Fruit fly (Drosophila melanogaster) whole organism, pupa: Measurements from ENCODE around the gene Gdap1.

Experiments
- CG10348 ChIP-seq: fragments of 200-800 bp; sonication (Bioruptor generic); IDR thresholded peaks from 2 replicates; pipeline ENCODE4 v1.3.6; 2022; ENCODE audit warnings: missing biosample characterization, missing genetic modification characterization
- CG12605 ChIP-seq: fragments of 200-800 bp; sonication (Bioruptor generic); IDR thresholded peaks from 2 replicates; pipeline ENCODE4 v1.3.6; 2022; ENCODE audit warnings: missing biosample characterization, missing genetic modification characterization
- CG13204 ChIP-seq: fragments of 200-800 bp; sonication (Bioruptor generic); optimal IDR thresholded peaks from 2 replicates; lab custom pipeline; 2018; ENCODE audit warnings: missing biosample characterization, mild to moderate bottlenecking, missing genetic modification characterization, moderate library complexity
- CG14655 ChIP-seq: fragments of 200-800 bp; sonication (Bioruptor generic); optimal IDR thresholded peaks from 3 replicates; lab custom pipeline; 2017; ENCODE audit warnings: mild to moderate bottlenecking, missing biosample characterization, missing genetic modification reagents, missing genetic modification characterization
- CG15710 ChIP-seq: fragments of 200-800 bp; sonication (Bioruptor generic); optimal IDR thresholded peaks from 2 replicates; lab custom pipeline; 2018; ENCODE audit warnings: missing biosample characterization, mild to moderate bottlenecking, missing genetic modification characterization, moderate library complexity
- CG17806 ChIP-seq: fragments of 200-800 bp; sonication (Bioruptor generic); optimal IDR thresholded peaks from 2 replicates; lab custom pipeline; 2018; ENCODE audit warnings: missing biosample characterization, mild to moderate bottlenecking, missing genetic modification characterization, moderate library complexity
- CG32121 ChIP-seq: fragments of 200-800 bp; sonication (Bioruptor generic); IDR thresholded peaks from 2 replicates; pipeline ENCODE4 v1.3.6; 2022; ENCODE audit warnings: missing biosample characterization, missing genetic modification characterization
- CG34367 ChIP-seq: fragments of 200-800 bp; sonication (Bioruptor generic); optimal IDR thresholded peaks from 2 replicates; lab custom pipeline; 2018; ENCODE audit warnings: missing biosample characterization, mild to moderate bottlenecking, missing genetic modification characterization
- CG4496 ChIP-seq: fragments of 200-800 bp; sonication (Bioruptor generic); IDR thresholded peaks from 3 replicates; pipeline ENCODE4 v1.3.6; 2022; ENCODE audit warnings: missing biosample characterization, missing genetic modification characterization
- CG8159 ChIP-seq: fragments of 200-800 bp; sonication (Bioruptor generic); optimal IDR thresholded peaks from 3 replicates; lab custom pipeline; 2018; ENCODE audit warnings: missing biosample characterization, mild to moderate bottlenecking, missing genetic modification characterization, moderate library complexity
- CG8301 ChIP-seq: fragments of 200-800 bp; sonication (Bioruptor generic); optimal IDR thresholded peaks from 2 replicates; lab custom pipeline; 2018; ENCODE audit warnings: missing biosample characterization, mild to moderate bottlenecking, missing genetic modification characterization
- CG9948 ChIP-seq: fragments of 200-800 bp; sonication (Bioruptor generic); optimal IDR thresholded peaks from 2 replicates; lab custom pipeline; 2018; ENCODE audit warnings: missing biosample characterization, mild to moderate bottlenecking, missing genetic modification characterization, moderate library complexity
- D1 ChIP-seq: fragments of 200-800 bp; sonication (Bioruptor generic); optimal IDR thresholded peaks from 2 replicates; lab custom pipeline; 2018; ENCODE audit warnings: missing biosample characterization, mild to moderate bottlenecking, missing genetic modification characterization, moderate library complexity
- EcR ChIP-seq: fragments of 200-800 bp; sonication (Bioruptor generic); optimal IDR thresholded peaks from 3 replicates; lab custom pipeline; 2019; ENCODE audit warnings: missing biosample characterization, missing genetic modification characterization, mild to moderate bottlenecking, moderate library complexity, missing genetic modification reagents
- Ets98B ChIP-seq: fragments of 200-800 bp; sonication (Bioruptor generic); IDR thresholded peaks from 2 replicates; pipeline ENCODE4 v1.3.6; 2022; ENCODE audit warnings: missing biosample characterization, missing genetic modification characterization
- Pif1A ChIP-seq: fragments of 200-800 bp; sonication (Bioruptor generic); optimal IDR thresholded peaks from 3 replicates; lab custom pipeline; 2016; ENCODE audit warnings: missing biosample characterization, missing genetic modification characterization
- Pif1B ChIP-seq: fragments of 200-800 bp; sonication (Bioruptor generic); optimal IDR thresholded peaks from 3 replicates; lab custom pipeline; 2016; ENCODE audit warnings: missing biosample characterization, missing genetic modification characterization
- Snoo ChIP-seq: fragments of 200-800 bp; sonication (Bioruptor generic); optimal IDR thresholded peaks from 3 replicates; lab custom pipeline; 2017; ENCODE audit warnings: missing biosample characterization, mild to moderate bottlenecking, missing genetic modification characterization, inconsistent platforms
- fd96Ca ChIP-seq: fragments of 200-800 bp; sonication (Bioruptor generic); IDR thresholded peaks from 3 replicates; pipeline ENCODE4 v1.3.6; 2022; ENCODE audit warnings: missing biosample characterization, missing genetic modification characterization
- gl ChIP-seq: fragments of 200-800 bp; sonication (Bioruptor generic); optimal IDR thresholded peaks from 2 replicates; lab custom pipeline; 2018; ENCODE audit warnings: missing biosample characterization, mild to moderate bottlenecking, missing genetic modification characterization
- rn ChIP-seq: fragments of 200-800 bp; sonication (Bioruptor generic); IDR thresholded peaks from 2 replicates; pipeline ENCODE4 v1.3.6; 2022; ENCODE audit warnings: missing biosample characterization, missing genetic modification characterization

Gdap1 gene

dm6 chr3L:5141380-5142101 is at the start of gene Gdap1, which contains the start of gene Dhrs4:
Gdap1 (plus strand) TSS chr3L:5141953.
Dhrs4 (minus strand) TSS chr3L:5141646.
- TF ChIP-seq CG12605 (GFP tag; lab: Robert Waterston, UW) (no peak), CG8301 (no peak), fd96Ca (GFP tag; lab: Robert Waterston, UW) (0 out of 3 replicates have a peak, but pooled peaks have one; percentile 30), Snoo (peak; percentile 9), CG32121 (GFP tag; lab: Robert Waterston, UW) (no peak), rn (GFP tag; lab: Robert Waterston, UW) (no peak), CG10348 (GFP tag; lab: Robert Waterston, UW) (no peak), CG17806 (no peak), CG8159 (no peak), CG15710 (tag; lab: Kevin White, UChicago) (no peak), gl (tag; lab: Kevin White, UChicago) (peak; percentile 69), D1 (tag; lab: Kevin White, UChicago) (no peak), Ets98B (0 out of 2 replicates have a peak, but pooled peaks have one; percentile 18), CG4496 (no peak), Pif1B (no peak), CG13204 (no peak), Pif1A (no peak), CG9948 (no peak), CG34367 (tag; lab: Kevin White, UChicago) (no peak), CG14655 (GFP tag; lab: Kevin White, UChicago) (no peak), EcR (GFP tag; lab: Kevin White, UChicago) (no peak)

DNA sequence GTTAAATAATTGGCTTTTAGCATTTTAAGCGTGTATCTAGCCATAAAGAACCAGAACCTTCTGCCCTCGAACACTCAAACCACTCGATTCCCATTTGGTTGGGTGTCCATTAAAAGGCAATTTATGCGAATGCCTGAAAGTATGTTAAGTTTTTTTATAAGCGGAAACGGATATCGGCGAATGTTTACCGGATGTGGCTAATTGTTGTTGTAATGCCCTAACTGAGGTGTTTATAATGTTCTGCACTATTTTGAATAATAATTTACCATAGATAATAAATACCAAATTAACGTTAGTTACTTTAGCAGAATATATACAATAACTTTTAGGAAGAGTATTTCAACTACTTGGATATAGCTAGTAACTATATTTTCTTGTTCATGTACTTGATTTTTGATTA is 45.1 kb upstream of the Gdap1 start:
- TF ChIP-seq CG32121 (GFP tag; lab: Robert Waterston, UW) (no peak), D1 (tag; lab: Kevin White, UChicago) (no peak), Pif1A (peak; percentile 37), CG17806 (no peak), CG34367 (tag; lab: Kevin White, UChicago) (peak; percentile 52), rn (GFP tag; lab: Robert Waterston, UW) (no peak), Ets98B (no peak), EcR (GFP tag; lab: Kevin White, UChicago) (no peak), CG8301 (peak; percentile 2), Pif1B (no peak), gl (tag; lab: Kevin White, UChicago) (no peak), CG8159 (peak; percentile 13), fd96Ca (GFP tag; lab: Robert Waterston, UW) (no peak), CG14655 (GFP tag; lab: Kevin White, UChicago) (peak; percentile 12), CG12605 (GFP tag; lab: Robert Waterston, UW) (peak; percentile 33; the same call in 1 of the 2 replicates), CG10348 (GFP tag; lab: Robert Waterston, UW) (no peak), CG9948 (no peak), CG13204 (no peak), Snoo (no peak), CG15710 (tag; lab: Kevin White, UChicago) (no peak), CG4496 (peak; percentile 62; the same call in 2 of the 3 replicates)

DNA sequence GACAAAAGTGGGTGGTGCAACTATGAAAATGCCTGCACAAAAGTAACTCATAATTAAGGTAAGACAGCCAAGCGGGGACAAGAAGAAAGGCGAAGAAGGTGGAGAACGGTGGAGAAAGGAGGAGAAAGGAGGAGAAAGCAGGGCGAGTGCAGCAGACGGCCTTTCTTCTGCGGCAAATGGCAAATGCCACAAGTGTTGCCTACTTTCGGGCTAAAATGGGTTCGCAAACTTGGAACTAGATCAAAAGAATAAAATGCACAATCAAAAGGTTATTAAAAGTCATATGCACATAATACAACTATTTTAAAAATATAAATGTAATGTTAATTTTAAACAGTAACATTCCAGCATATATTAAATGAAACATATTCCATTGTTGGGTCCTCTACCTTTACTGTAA is 39.7 kb upstream of the Gdap1 start:
- TF ChIP-seq fd96Ca (GFP tag; lab: Robert Waterston, UW) (no peak), CG4496 (no peak), CG8159 (no peak), CG10348 (GFP tag; lab: Robert Waterston, UW) (no peak), D1 (tag; lab: Kevin White, UChicago) (no peak), CG9948 (no peak), rn (GFP tag; lab: Robert Waterston, UW) (no peak), Pif1B (no peak), CG12605 (GFP tag; lab: Robert Waterston, UW) (no peak), CG32121 (GFP tag; lab: Robert Waterston, UW) (no peak), Snoo (no peak), gl (tag; lab: Kevin White, UChicago) (no peak), Pif1A (no peak), CG13204 (no peak), Ets98B (no peak), CG17806 (no peak), CG8301 (no peak), CG14655 (GFP tag; lab: Kevin White, UChicago) (no peak), CG34367 (tag; lab: Kevin White, UChicago) (no peak)

DNA sequence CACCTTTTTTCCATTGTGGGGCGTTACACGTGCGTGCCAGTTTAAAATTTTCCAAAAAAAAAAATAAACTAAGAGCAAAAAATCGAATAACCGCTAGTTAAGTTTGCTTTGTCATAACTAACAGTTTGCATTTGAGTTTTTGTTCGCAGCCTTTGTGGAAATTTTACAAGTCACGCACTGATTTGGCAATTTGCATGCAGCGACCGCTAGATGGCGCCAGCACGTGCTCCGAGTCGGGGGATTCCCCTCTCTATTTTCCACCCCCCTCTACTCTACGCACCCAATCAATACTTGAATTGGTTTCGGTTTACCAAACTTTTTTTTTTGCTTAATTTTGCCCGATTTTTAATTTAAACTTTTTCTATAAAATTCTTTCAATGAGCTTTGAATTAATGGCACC is 16.6 kb upstream of the Gdap1 start:
- no peak for TF ChIP-seq CG32121 (GFP tag; lab: Robert Waterston, UW)

- no peak for TF ChIP-seq CG9948
- peak; percentile 58 for TF ChIP-seq EcR (GFP tag; lab: Kevin White, UChicago)
- peak; percentile 44 for TF ChIP-seq CG8159
- TF ChIP-seq Snoo = no peak
- TF ChIP-seq, all 21 proteins: peak for 2
Observed at dm6 chr3L:5127609-5128008, 14.1 kb upstream of the Gdap1 start.

- TF ChIP-seq CG12605 (GFP tag; lab: Robert Waterston, UW) (0 out of 2 replicates have a peak, but pooled peaks have one; percentile 22), fd96Ca (GFP tag; lab: Robert Waterston, UW) (peak; percentile 66; the same call in 2 of the 3 replicates), CG9948 (peak; percentile 72), CG10348 (GFP tag; lab: Robert Waterston, UW) (no peak; the same call in 1 of the 2 replicates), rn (GFP tag; lab: Robert Waterston, UW) (peak; percentile 40; the same call in 1 of the 2 replicates), CG8301 (peak; percentile 10), CG34367 (tag; lab: Kevin White, UChicago) (peak; percentile 55), D1 (tag; lab: Kevin White, UChicago) (peak; percentile 9), Ets98B (peak; percentile 51; the same call in 1 of the 2 replicates), EcR (GFP tag; lab: Kevin White, UChicago) (no peak), Pif1B (peak; percentile 40), CG15710 (tag; lab: Kevin White, UChicago) (peak; percentile 67), CG13204 (no peak), CG4496 (peak; percentile 38; the same call in 1 of the 3 replicates), CG32121 (GFP tag; lab: Robert Waterston, UW) (peak; percentile 48; the same call in 1 of the 2 replicates), CG17806 (peak; percentile 62), CG8159 (peak; percentile 64), CG14655 (GFP tag; lab: Kevin White, UChicago) (no peak), Pif1A (peak; percentile 15), Snoo (no peak), gl (tag; lab: Kevin White, UChicago) (no peak)
Observed at dm6 chr3L:5128214-5128613, 13.5 kb upstream of the Gdap1 start.
